Fruit fly (Drosophila melanogaster) whole organism, embryonic: ENCODE results near the gene CAH3.

ENCODE experiments used
- CG6175 ChIP-seq: fragments of 200-800 bp; sonication (Bioruptor generic); IDR thresholded peaks from 3 replicates; pipeline ENCODE4 v1.3.6; 2022; ENCODE audit warnings: missing biosample characterization, missing genetic modification characterization
- NFAT ChIP-seq: fragments of 200-800 bp; sonication (Bioruptor generic); IDR thresholded peaks from 2 replicates; pipeline ENCODE4 v1.3.6; 2022; ENCODE audit warnings: missing biosample characterization, missing genetic modification characterization

- TF ChIP-seq CG6175 (GFP tag; lab: Robert Waterston, UW) (no peak), NFAT (GFP tag; lab: Robert Waterston, UW) (no peak)
Observed at dm6 chrX:8636114-8636929, 44.7 kb upstream of the CAH3 start.
